Worm (Caenorhabditis elegans) whole organism, L2 larva: ENCODE data around the gene ggtb-1.

ENCODE experiments used
- lsy-2 ChIP-seq, 2 experiments: fragments of 150-350 bp in 1 of 2; sonication (generic microtip) in 1 of 2; optimal IDR thresholded peaks; 2 replicates each; lab custom pipeline; 2014 to 2017; ENCODE audit warnings: missing biosample characterization in 2 of 2, missing genetic modification characterization in 2 of 2
- nhr-237 ChIP-seq: fragments of 150-350 bp; optimal IDR thresholded peaks from 2 replicates; lab custom pipeline; 2014; ENCODE audit warnings: missing biosample characterization, missing genetic modification characterization
- ztf-11 ChIP-seq: sonication (generic microtip); optimal IDR thresholded peaks from 2 replicates; lab custom pipeline; 2017; ENCODE audit warnings: missing biosample characterization, missing genetic modification characterization

DNA sequence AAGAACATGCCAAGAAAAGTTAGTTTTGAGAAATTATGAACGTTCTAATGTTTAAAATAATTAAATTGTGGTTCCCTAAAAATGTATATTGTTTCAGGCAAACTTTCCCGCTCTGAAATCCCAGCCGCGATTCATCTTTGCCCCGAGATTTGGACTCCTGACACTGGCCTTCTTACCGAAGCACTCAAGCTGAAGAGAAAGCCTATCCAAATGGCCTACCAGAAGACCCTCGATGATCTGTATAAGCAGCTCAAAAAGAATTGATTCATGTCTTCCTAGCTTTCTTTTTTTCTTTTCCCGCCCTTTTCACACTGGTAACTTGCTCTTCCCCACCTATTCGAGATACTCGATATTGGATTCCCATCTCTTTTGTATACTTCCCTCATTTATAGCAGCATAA is 36.5 kb downstream of the ggtb-1 start:
- TF ChIP-seq lsy-2 (tag; optimal IDR thresholded peaks at IDR 0.05; lab: Kevin White, UChicago) = no peak
- no peak for TF ChIP-seq nhr-237 (tag; lab: Kevin White, UChicago)
- TF ChIP-seq ztf-11 = no peak
